Fruit fly (Drosophila melanogaster) whole organism, embryonic: ENCODE results near the gene wds.

Experiments
- Adf1 ChIP-seq: fragments of 200-800 bp; sonication (Bioruptor generic); IDR thresholded peaks from 2 replicates; pipeline ENCODE4 v1.3.6; 2022; ENCODE audit warnings: missing biosample characterization, missing genetic modification characterization
- Atf-2 ChIP-seq: fragments of 200-800 bp; sonication (Bioruptor generic); optimal IDR thresholded peaks from 2 replicates; lab custom pipeline; 2016; ENCODE audit warnings: missing biosample characterization, missing genetic modification characterization
- Awh ChIP-seq: fragments of 200-800 bp; sonication (Bioruptor generic); IDR thresholded peaks from 2 replicates; pipeline ENCODE4, ENCODE4 v1.3.6; 2022; ENCODE audit warnings: missing biosample characterization, missing genetic modification characterization
- CG10543 ChIP-seq: fragments of 200-800 bp; sonication (Bioruptor generic); optimal IDR thresholded peaks from 3 replicates; lab custom pipeline; 2017; ENCODE audit warnings: missing biosample characterization, mild to moderate bottlenecking, missing genetic modification characterization, moderate library complexity
- CG11247 ChIP-seq: fragments of 200-800 bp; sonication (Bioruptor generic); IDR thresholded peaks from 2 replicates; pipeline ENCODE4 v1.3.6; 2022; ENCODE audit warnings: missing biosample characterization, missing genetic modification characterization
- CG11398 ChIP-seq: fragments of 200-800 bp; sonication (Bioruptor generic); optimal IDR thresholded peaks from 2 replicates; lab custom pipeline; 2016; ENCODE audit warnings: missing biosample characterization, missing genetic modification characterization
- CG11456 ChIP-seq: fragments of 200-800 bp; sonication (Bioruptor generic); IDR thresholded peaks from 3 replicates; pipeline ENCODE4 v1.3.6; 2022; ENCODE audit warnings: missing biosample characterization, missing genetic modification characterization
- CG12744 ChIP-seq: fragments of 200-800 bp; sonication (Bioruptor generic); optimal IDR thresholded peaks from 2 replicates; lab custom pipeline; 2016; ENCODE audit warnings: missing biosample characterization, missing genetic modification characterization
- CG12769 ChIP-seq: fragments of 200-800 bp; sonication (Bioruptor generic); optimal IDR thresholded peaks from 2 replicates; lab custom pipeline; 2019; ENCODE audit warnings: missing biosample characterization, mild to moderate bottlenecking, missing genetic modification characterization, moderate library complexity
- CG1603 ChIP-seq: fragments of 200-800 bp; sonication (Bioruptor generic); optimal IDR thresholded peaks from 2 replicates; lab custom pipeline; 2019; ENCODE audit warnings: missing biosample characterization, mild to moderate bottlenecking, missing genetic modification characterization, moderate library complexity
- CG16863 ChIP-seq: fragments of 200-800 bp; sonication (Bioruptor generic); optimal IDR thresholded peaks from 3 replicates; lab custom pipeline; 2016; ENCODE audit warnings: missing biosample characterization, missing genetic modification characterization
- CG17186 ChIP-seq: fragments of 200-800 bp; sonication (Bioruptor generic); optimal IDR thresholded peaks from 3 replicates; lab custom pipeline; 2017; ENCODE audit warnings: missing biosample characterization, missing genetic modification reagents, missing genetic modification characterization
- CG17829 ChIP-seq: fragments of 200-800 bp; optimal IDR thresholded peaks from 2 replicates; lab custom pipeline; 2019; ENCODE audit warnings: missing biosample characterization, mild to moderate bottlenecking, missing genetic modification characterization, moderate library complexity
- CG31365 ChIP-seq: fragments of 200-800 bp; sonication (Bioruptor generic); optimal IDR thresholded peaks from 2 replicates; lab custom pipeline; 2018; ENCODE audit warnings: missing biosample characterization, mild to moderate bottlenecking, missing genetic modification characterization
- CG33557 ChIP-seq: fragments of 200-800 bp; sonication (Bioruptor generic); optimal IDR thresholded peaks from 2 replicates; lab custom pipeline; 2019; ENCODE audit warnings: missing biosample characterization, mild to moderate bottlenecking, missing genetic modification characterization, moderate library complexity
- CG34422 ChIP-seq: fragments of 200-800 bp; sonication (Bioruptor generic); IDR thresholded peaks from 3 replicates; pipeline ENCODE4 v1.3.6; 2022; ENCODE audit warnings: missing biosample characterization, missing genetic modification characterization
- CG6689 ChIP-seq: fragments of 200-800 bp; sonication (Bioruptor generic); IDR thresholded peaks from 2 replicates; pipeline ENCODE4 v1.3.6; 2022; ENCODE audit warnings: missing biosample characterization, missing genetic modification characterization
- CG8281 ChIP-seq: fragments of 200-800 bp; sonication (Bioruptor generic); optimal IDR thresholded peaks from 2 replicates; lab custom pipeline; 2018; ENCODE audit warnings: missing biosample characterization, mild to moderate bottlenecking, missing genetic modification characterization, moderate library complexity
- CG9437 ChIP-seq: fragments of 200-800 bp; sonication (Bioruptor generic); optimal IDR thresholded peaks from 2 replicates; lab custom pipeline; 2018; ENCODE audit warnings: missing biosample characterization, mild to moderate bottlenecking, missing genetic modification characterization
- CG9727 ChIP-seq: fragments of 200-800 bp; sonication (Bioruptor generic); optimal IDR thresholded peaks from 3 replicates; lab custom pipeline; 2017; ENCODE audit warnings: missing biosample characterization, mild to moderate bottlenecking, missing genetic modification characterization
- CG9932 ChIP-seq: fragments of 200-800 bp; sonication (Bioruptor generic); IDR thresholded peaks from 2 replicates; pipeline ENCODE4 v1.3.6; 2022; ENCODE audit warnings: missing biosample characterization, missing genetic modification characterization
- Deaf1 ChIP-seq: fragments of 200-800 bp; optimal IDR thresholded peaks from 3 replicates; lab custom pipeline; 2019; ENCODE audit warnings: missing biosample characterization, mild to moderate bottlenecking, missing genetic modification characterization, moderate library complexity
- Fer2 ChIP-seq: fragments of 200-800 bp; sonication (Bioruptor generic); optimal IDR thresholded peaks from 2 replicates; lab custom pipeline; 2018; ENCODE audit warnings: missing biosample characterization, mild to moderate bottlenecking, missing genetic modification characterization, moderate library complexity
- Gug ChIP-seq: fragments of 200-800 bp; sonication (Bioruptor generic); IDR thresholded peaks from 4 replicates; pipeline ENCODE4 v1.3.6; 2022; ENCODE audit warnings: missing biosample characterization, missing genetic modification characterization
- HLH4C ChIP-seq: fragments of 200-800 bp; sonication (Bioruptor generic); IDR thresholded peaks from 3 replicates; pipeline ENCODE4 v1.3.6; 2022; ENCODE audit warnings: missing biosample characterization, missing genetic modification characterization; ENCODE audit not compliant: partially characterized antibody
- HmgZ ChIP-seq: fragments of 200-800 bp; sonication (Bioruptor generic); optimal IDR thresholded peaks from 2 replicates; lab custom pipeline; 2018; ENCODE audit warnings: missing biosample characterization, mild to moderate bottlenecking, missing genetic modification characterization
- NK7.1 ChIP-seq: fragments of 200-800 bp; sonication (Bioruptor generic); optimal IDR thresholded peaks from 3 replicates; lab custom pipeline; 2016; ENCODE audit warnings: missing biosample characterization, missing genetic modification characterization
- Poxn ChIP-seq: fragments of 200-800 bp; sonication (Bioruptor generic); IDR thresholded peaks from 2 replicates; pipeline ENCODE4 v1.3.6; 2022; ENCODE audit warnings: missing biosample characterization, missing genetic modification characterization
- Sry-β ChIP-seq: fragments of 200-800 bp; sonication (Bioruptor generic); optimal IDR thresholded peaks from 2 replicates; lab custom pipeline; 2018; ENCODE audit warnings: missing biosample characterization, mild to moderate bottlenecking, missing genetic modification characterization, moderate library complexity
- Trl ChIP-seq, 3 experiments: fragments of >200 bp in 2 of 3; fragments of 200-800 bp in 1 of 3; sonication (Bioruptor generic) in 1 of 3; optimal IDR thresholded peaks; 2 replicates in 1 of 3; 3 replicates in 2 of 3; lab custom pipeline; 2016 to 2017; ENCODE audit warnings: missing biosample characterization in 1 of 3, missing genetic modification characterization in 1 of 3
- ato ChIP-seq: fragments of 200-800 bp; sonication (Bioruptor generic); IDR thresholded peaks from 2 replicates; pipeline ENCODE4 v1.3.6; 2022; ENCODE audit warnings: missing biosample characterization, missing genetic modification characterization; ENCODE audit not compliant: partially characterized antibody
- bsh ChIP-seq, 2 experiments: fragments of 200-800 bp; sonication (Bioruptor generic); optimal IDR thresholded peaks; 2 replicates each; lab custom pipeline; 2017 to 2018; ENCODE audit warnings: mild to moderate bottlenecking in 2 of 2, missing biosample characterization in 2 of 2, missing genetic modification characterization in 2 of 2, moderate library complexity in 1 of 2
- btn ChIP-seq: fragments of 200-800 bp; sonication (Bioruptor generic); optimal IDR thresholded peaks from 2 replicates; lab custom pipeline; 2016; ENCODE audit warnings: missing biosample characterization, missing genetic modification characterization
- cato ChIP-seq: fragments of 200-800 bp; sonication (Bioruptor generic); optimal IDR thresholded peaks from 2 replicates; lab custom pipeline; 2016; ENCODE audit warnings: missing biosample characterization, missing genetic modification characterization, borderline replicate concordance
- chn ChIP-seq: fragments of 200-800 bp; sonication (Bioruptor generic); optimal IDR thresholded peaks from 2 replicates; lab custom pipeline; 2016; ENCODE audit warnings: missing biosample characterization, missing genetic modification characterization
- dpn ChIP-seq, 2 experiments: fragments of 200-800 bp; sonication (Bioruptor generic); optimal IDR thresholded peaks; 3 replicates each; lab custom pipeline; 2016; ENCODE audit warnings: missing biosample characterization in 2 of 2, missing genetic modification characterization in 2 of 2
- emc ChIP-seq: fragments of 200-800 bp; sonication (Bioruptor generic); optimal IDR thresholded peaks from 2 replicates; lab custom pipeline; 2016; ENCODE audit warnings: missing biosample characterization, missing genetic modification characterization
- fru ChIP-seq: fragments of >200 bp; optimal IDR thresholded peaks from 2 replicates; lab custom pipeline; 2017
- gro ChIP-seq: fragments of 200-800 bp; sonication (Bioruptor generic); optimal IDR thresholded peaks from 2 replicates; lab custom pipeline; 2016; ENCODE audit warnings: missing biosample characterization, missing genetic modification characterization
- gsb-n ChIP-seq: fragments of 200-800 bp; sonication (Bioruptor generic); optimal IDR thresholded peaks from 3 replicates; lab custom pipeline; 2018; ENCODE audit warnings: missing biosample characterization, mild to moderate bottlenecking, missing genetic modification characterization
- hkb ChIP-seq, 2 experiments: fragments of 200-800 bp in 1 of 2; fragments of >200 bp in 1 of 2; sonication (Bioruptor generic) in 1 of 2; IDR thresholded peaks in 1 of 2; optimal IDR thresholded peaks in 1 of 2; 2 replicates each; pipeline versions ENCODE4 v1.3.6 to Lab custom; 2017 to 2022; ENCODE audit warnings: missing biosample characterization in 1 of 2, missing genetic modification characterization in 1 of 2
- ken ChIP-seq: fragments of 200-800 bp; sonication (Bioruptor generic); IDR thresholded peaks from 3 replicates; pipeline ENCODE4 v1.3.6; 2022; ENCODE audit warnings: missing biosample characterization, missing genetic modification characterization
- nerfin-2 ChIP-seq: fragments of 200-800 bp; sonication (Bioruptor generic); IDR thresholded peaks from 2 replicates; pipeline ENCODE4 v1.3.6; 2022; ENCODE audit warnings: missing biosample characterization, missing genetic modification characterization; ENCODE audit not compliant: partially characterized antibody
- nmo ChIP-seq: fragments of 200-800 bp; sonication (Bioruptor generic); optimal IDR thresholded peaks from 2 replicates; lab custom pipeline; 2018; ENCODE audit warnings: missing biosample characterization, mild to moderate bottlenecking, missing genetic modification characterization, moderate library complexity
- oc ChIP-seq: fragments of 200-800 bp; sonication (Bioruptor generic); optimal IDR thresholded peaks from 2 replicates; lab custom pipeline; 2018; ENCODE audit warnings: missing biosample characterization, mild to moderate bottlenecking, missing genetic modification characterization, moderate library complexity
- salm ChIP-seq: fragments of 200-800 bp; sonication (Bioruptor generic); optimal IDR thresholded peaks from 2 replicates; lab custom pipeline; 2018; ENCODE audit warnings: missing biosample characterization, mild to moderate bottlenecking, missing genetic modification characterization
- slou ChIP-seq: fragments of 200-800 bp; sonication (Bioruptor generic); optimal IDR thresholded peaks from 3 replicates; lab custom pipeline; 2016; ENCODE audit warnings: missing biosample characterization, missing genetic modification characterization
- usp ChIP-seq: fragments of >200 bp; optimal IDR thresholded peaks from 2 replicates; lab custom pipeline; 2017; ENCODE audit warnings: missing biosample characterization, missing genetic modification characterization
- wek ChIP-seq: fragments of 200-800 bp; sonication (Bioruptor generic); optimal IDR thresholded peaks from 3 replicates; lab custom pipeline; 2018; ENCODE audit warnings: missing biosample characterization, mild to moderate bottlenecking, missing genetic modification characterization, moderate library complexity

Gene wds

dm6 chrX:2589446-2590038 lies 3.8 kb downstream of the wds start (continued):
- no peak for TF ChIP-seq hkb (optimal IDR thresholded peaks at IDR 0.05; lab: Kevin White, UChicago)
- TF ChIP-seq hkb (GFP tag; IDR thresholded peaks at IDR 0.05; lab: Robert Waterston, UW), result peak; percentile 91
- TF ChIP-seq CG17186, result peak; percentile 50
- TF ChIP-seq ken (GFP tag; lab: Robert Waterston, UW), result peak; percentile 95
- TF ChIP-seq usp (GFP tag; lab: Kevin White, UChicago), result no peak
- TF ChIP-seq salm (tag; lab: Kevin White, UChicago), result peak; percentile 73
- peak; percentile 77 for TF ChIP-seq gsb-n
- TF ChIP-seq Gug (GFP tag; lab: Robert Waterston, UW), result peak; percentile 97
- TF ChIP-seq CG12744 (GFP tag; lab: Kevin White, UChicago), result peak; percentile 89
- peak; percentile 87 for TF ChIP-seq chn
- peak; percentile 83 for TF ChIP-seq CG17829 (tag; lab: Kevin White, UChicago)
- TF ChIP-seq CG9932 (GFP tag; lab: Robert Waterston, UW), result peak; percentile 96
- TF ChIP-seq btn (GFP tag; lab: Kevin White, UChicago), result peak; percentile 74
- TF ChIP-seq ato (GFP tag; lab: Robert Waterston, UW), result no peak
- peak; percentile 70 for TF ChIP-seq CG9437 (GFP tag; lab: Kevin White, UChicago)
- TF ChIP-seq cato (GFP tag; lab: Kevin White, UChicago), result peak; percentile 66
- TF ChIP-seq HLH4C (GFP tag; lab: Robert Waterston, UW), result no peak
- TF ChIP-seq nmo, result peak; percentile 83
- TF ChIP-seq CG11247, result peak; percentile 96
- peak; percentile 97 for TF ChIP-seq CG11456 (GFP tag; lab: Robert Waterston, UW)
- TF ChIP-seq Poxn (GFP tag; lab: Robert Waterston, UW), result peak; percentile 89
- TF ChIP-seq Atf-2, result peak; percentile 89
- TF ChIP-seq CG34422 (GFP tag; lab: Robert Waterston, UW), result peak; percentile 96
- peak; percentile 88 for TF ChIP-seq CG6689
- TF ChIP-seq CG1603 (tag; lab: Kevin White, UChicago), result peak; percentile 93
- TF ChIP-seq gro (GFP tag; lab: Kevin White, UChicago), result peak; percentile 96
- no peak for TF ChIP-seq CG33557 (GFP tag; lab: Kevin White, UChicago)
- TF ChIP-seq fru (lab: Kevin White, UChicago), result no peak
- peak; percentile 99 for TF ChIP-seq CG12769 (tag; lab: Kevin White, UChicago)
- TF ChIP-seq dpn (GFP tag; optimal IDR thresholded peaks at IDR 0.05; lab: Kevin White, UChicago), result peak; percentile 94 to 95
- TF ChIP-seq wek (GFP tag; lab: Kevin White, UChicago), result peak; percentile 61
- TF ChIP-seq CG8281 (tag; lab: Kevin White, UChicago), result peak; percentile 63
- TF ChIP-seq CG31365 (tag; lab: Kevin White, UChicago), result peak; percentile 68
- peak; percentile 92 for TF ChIP-seq CG16863
- TF ChIP-seq CG10543, result peak; percentile 16
- no peak for TF ChIP-seq nerfin-2
- TF ChIP-seq slou, result peak; percentile 93
- TF ChIP-seq oc (tag; lab: Kevin White, UChicago), result peak; percentile 89
- TF ChIP-seq Adf1 (GFP tag; lab: Robert Waterston, UW), result peak; percentile 80
- TF ChIP-seq NK7.1, result peak; percentile 81
- peak; percentile 89 for TF ChIP-seq Awh (GFP tag; lab: Robert Waterston, UW)
- peak; percentile 85 for TF ChIP-seq emc
- TF ChIP-seq CG9727 (GFP tag; lab: Kevin White, UChicago), result peak; percentile 89
- peak; percentile 95 for TF ChIP-seq HmgZ (tag; lab: Kevin White, UChicago)
- no peak for TF ChIP-seq Trl (optimal IDR thresholded peaks at IDR 0.05; lab: Kevin White, UChicago)
- peak; percentile 93 for TF ChIP-seq Trl (GFP tag; optimal IDR thresholded peaks at IDR 0.05; lab: Kevin White, UChicago)
- peak; percentile 70 for TF ChIP-seq Fer2 (tag; lab: Kevin White, UChicago)
- peak; percentile 51 to 83 for TF ChIP-seq bsh (GFP tag; optimal IDR thresholded peaks at IDR 0.05; lab: Kevin White, UChicago)
- no peak for TF ChIP-seq Sry-β (GFP tag; lab: Kevin White, UChicago)
- peak; percentile 90 for TF ChIP-seq CG11398 (GFP tag; lab: Kevin White, UChicago)
- peak; percentile 57 for TF ChIP-seq Deaf1 (tag; lab: Kevin White, UChicago)
